Fruit fly (Drosophila melanogaster) whole organism, embryonic: ENCODE results near the gene Gr64d.

Experiments
- Bgb ChIP-seq: fragments of 200-800 bp; sonication (Bioruptor generic); IDR thresholded peaks from 2 replicates; pipeline ENCODE4 v1.3.6; 2022; ENCODE audit warnings: missing biosample characterization, missing genetic modification characterization; ENCODE audit not compliant: partially characterized antibody
- CG11560 ChIP-seq: fragments of 200-800 bp; sonication (Bioruptor generic); IDR thresholded peaks from 3 replicates; pipeline ENCODE4 v1.3.6; 2022; ENCODE audit warnings: missing biosample characterization, missing genetic modification characterization
- CG13424 ChIP-seq: fragments of 200-800 bp; sonication (Bioruptor generic); optimal IDR thresholded peaks from 2 replicates; lab custom pipeline; 2019; ENCODE audit warnings: missing biosample characterization, mild to moderate bottlenecking, missing genetic modification characterization, moderate library complexity
- CG14860 ChIP-seq: fragments of 200-800 bp; sonication (Bioruptor generic); IDR thresholded peaks from 3 replicates; pipeline ENCODE4 v1.3.6; 2022; ENCODE audit warnings: missing biosample characterization, missing genetic modification characterization; ENCODE audit not compliant: partially characterized antibody
- CG14965 ChIP-seq: fragments of 200-800 bp; sonication (Bioruptor generic); optimal IDR thresholded peaks from 2 replicates; lab custom pipeline; 2016; ENCODE audit warnings: missing biosample characterization, missing genetic modification characterization, borderline replicate concordance
- CG16779 ChIP-seq: fragments of 200-800 bp; sonication (Bioruptor generic); IDR thresholded peaks from 2 replicates; pipeline ENCODE4 v1.3.6; 2022; ENCODE audit warnings: missing biosample characterization, missing genetic modification characterization
- CG17361 ChIP-seq: fragments of 200-800 bp; sonication (Bioruptor generic); IDR thresholded peaks from 3 replicates; pipeline ENCODE4 v1.3.6; 2022; ENCODE audit warnings: missing biosample characterization, missing genetic modification characterization
- CG17829 ChIP-seq: fragments of 200-800 bp; optimal IDR thresholded peaks from 2 replicates; lab custom pipeline; 2019; ENCODE audit warnings: missing biosample characterization, mild to moderate bottlenecking, missing genetic modification characterization, moderate library complexity
- CG18262 ChIP-seq: fragments of 200-800 bp; optimal IDR thresholded peaks from 3 replicates; lab custom pipeline; 2019; ENCODE audit warnings: missing biosample characterization, mild to moderate bottlenecking, missing genetic modification characterization, moderate library complexity
- CG2116 ChIP-seq: fragments of 200-800 bp; sonication (Bioruptor generic); optimal IDR thresholded peaks from 3 replicates; lab custom pipeline; 2018; ENCODE audit warnings: missing biosample characterization, mild to moderate bottlenecking, missing genetic modification characterization
- CG2129 ChIP-seq: fragments of 200-800 bp; sonication (Bioruptor generic); IDR thresholded peaks from 2 replicates; pipeline ENCODE4 v1.3.6; 2022; ENCODE audit warnings: missing biosample characterization, missing genetic modification characterization; ENCODE audit not compliant: partially characterized antibody
- CG31388 ChIP-seq: fragments of 200-800 bp; sonication (Bioruptor generic); optimal IDR thresholded peaks from 2 replicates; lab custom pipeline; 2016; ENCODE audit warnings: missing biosample characterization, missing genetic modification characterization
- CG3281 ChIP-seq: fragments of 200-800 bp; sonication (Bioruptor generic); optimal IDR thresholded peaks from 3 replicates; lab custom pipeline; 2017; ENCODE audit warnings: missing biosample characterization, mild to moderate bottlenecking, missing genetic modification characterization
- CG6175 ChIP-seq: fragments of 200-800 bp; sonication (Bioruptor generic); IDR thresholded peaks from 3 replicates; pipeline ENCODE4 v1.3.6; 2022; ENCODE audit warnings: missing biosample characterization, missing genetic modification characterization
- CG7839 ChIP-seq: fragments of 200-800 bp; sonication (Bioruptor generic); optimal IDR thresholded peaks from 3 replicates; lab custom pipeline; 2018; ENCODE audit warnings: missing biosample characterization, mild to moderate bottlenecking, missing genetic modification characterization, moderate library complexity
- CG8924 ChIP-seq: fragments of 200-800 bp; optimal IDR thresholded peaks from 3 replicates; lab custom pipeline; 2019; ENCODE audit warnings: missing biosample characterization, mild to moderate bottlenecking, missing genetic modification characterization, moderate library complexity
- CG9797 ChIP-seq: fragments of 200-800 bp; sonication (Bioruptor generic); optimal IDR thresholded peaks from 3 replicates; lab custom pipeline; 2018; ENCODE audit warnings: missing biosample characterization, mild to moderate bottlenecking, missing genetic modification characterization
- CHES-1-like ChIP-seq: fragments of 200-800 bp; sonication (Bioruptor generic); optimal IDR thresholded peaks from 2 replicates; lab custom pipeline; 2016; ENCODE audit warnings: missing biosample characterization, missing genetic modification characterization
- Chrac-16 ChIP-seq: fragments of 200-800 bp; sonication (Bioruptor generic); optimal IDR thresholded peaks from 3 replicates; lab custom pipeline; 2016; ENCODE audit warnings: missing biosample characterization, missing genetic modification characterization
- E2f1 ChIP-seq: fragments of 200-800 bp; sonication (Bioruptor generic); IDR thresholded peaks from 2 replicates; pipeline ENCODE4 v1.3.6; 2022; ENCODE audit warnings: missing biosample characterization, missing genetic modification characterization
- HLH3B ChIP-seq: fragments of 200-800 bp; sonication (Bioruptor generic); IDR thresholded peaks from 2 replicates; pipeline ENCODE4 v1.3.6; 2022; ENCODE audit warnings: missing biosample characterization, missing genetic modification characterization
- MESR4 ChIP-seq: fragments of 200-800 bp; sonication (Bioruptor generic); optimal IDR thresholded peaks from 2 replicates; lab custom pipeline; 2018; ENCODE audit warnings: missing biosample characterization, mild to moderate bottlenecking, missing genetic modification characterization, moderate library complexity
- NK7.1 ChIP-seq: fragments of 200-800 bp; sonication (Bioruptor generic); optimal IDR thresholded peaks from 3 replicates; lab custom pipeline; 2016; ENCODE audit warnings: missing biosample characterization, missing genetic modification characterization
- Oli ChIP-seq: fragments of 200-800 bp; sonication (Bioruptor generic); optimal IDR thresholded peaks from 2 replicates; lab custom pipeline; 2018; ENCODE audit warnings: missing biosample characterization, mild to moderate bottlenecking, missing genetic modification characterization, moderate library complexity
- Sox102F ChIP-seq: fragments of 200-800 bp; sonication (Bioruptor generic); optimal IDR thresholded peaks from 2 replicates; lab custom pipeline; 2018; ENCODE audit warnings: missing biosample characterization, mild to moderate bottlenecking, missing genetic modification characterization, moderate library complexity
- Xrp1 ChIP-seq: fragments of 200-800 bp; sonication (Bioruptor generic); IDR thresholded peaks from 2 replicates; pipeline ENCODE4 v1.3.6; 2022; ENCODE audit warnings: missing biosample characterization, missing genetic modification characterization
- ase ChIP-seq: fragments of 200-800 bp; sonication (Bioruptor generic); IDR thresholded peaks from 3 replicates; pipeline ENCODE4 v1.3.6; 2022; ENCODE audit warnings: missing biosample characterization, missing genetic modification characterization
- dmrt11E ChIP-seq: fragments of 200-800 bp; sonication (Bioruptor generic); optimal IDR thresholded peaks from 3 replicates; lab custom pipeline; 2018; ENCODE audit warnings: missing biosample characterization, mild to moderate bottlenecking, missing genetic modification characterization, moderate library complexity
- dmrt99B ChIP-seq: fragments of 200-800 bp; sonication (Bioruptor generic); optimal IDR thresholded peaks from 2 replicates; lab custom pipeline; 2018; ENCODE audit warnings: missing biosample characterization, mild to moderate bottlenecking, missing genetic modification characterization, moderate library complexity
- emc ChIP-seq: fragments of 200-800 bp; sonication (Bioruptor generic); optimal IDR thresholded peaks from 2 replicates; lab custom pipeline; 2016; ENCODE audit warnings: missing biosample characterization, missing genetic modification characterization
- ftz-f1 ChIP-seq: fragments of 200-800 bp; sonication (Bioruptor generic); optimal IDR thresholded peaks from 2 replicates; lab custom pipeline; 2016; ENCODE audit warnings: missing biosample characterization, missing genetic modification characterization
- gem ChIP-seq: fragments of 200-800 bp; sonication (Bioruptor generic); optimal IDR thresholded peaks from 2 replicates; lab custom pipeline; 2019; ENCODE audit warnings: missing biosample characterization, mild to moderate bottlenecking, missing genetic modification characterization, moderate library complexity
- grau ChIP-seq: fragments of 200-800 bp; optimal IDR thresholded peaks from 3 replicates; lab custom pipeline; 2019; ENCODE audit warnings: missing biosample characterization, mild to moderate bottlenecking, missing genetic modification characterization, moderate library complexity
- hb ChIP-seq: fragments of 200-800 bp; sonication (Bioruptor generic); IDR thresholded peaks from 3 replicates; pipeline ENCODE4 v1.3.6; 2022; ENCODE audit warnings: missing biosample characterization, missing genetic modification characterization; ENCODE audit not compliant: partially characterized antibody
- hth ChIP-seq: fragments of >200 bp; optimal IDR thresholded peaks from 2 replicates; lab custom pipeline; 2017; ENCODE audit warnings: inconsistent platforms
- knrl ChIP-seq: fragments of 200-800 bp; sonication (Bioruptor generic); IDR thresholded peaks from 3 replicates; pipeline ENCODE4 v1.3.6; 2022; ENCODE audit warnings: missing biosample characterization, missing genetic modification characterization; ENCODE audit not compliant: partially characterized antibody
- nmo ChIP-seq: fragments of 200-800 bp; sonication (Bioruptor generic); optimal IDR thresholded peaks from 2 replicates; lab custom pipeline; 2018; ENCODE audit warnings: missing biosample characterization, mild to moderate bottlenecking, missing genetic modification characterization, moderate library complexity
- phol ChIP-seq: fragments of 200-800 bp; sonication (Bioruptor generic); optimal IDR thresholded peaks from 3 replicates; lab custom pipeline; 2018; ENCODE audit warnings: missing biosample characterization, mild to moderate bottlenecking, missing genetic modification characterization, moderate library complexity
- repo ChIP-seq: fragments of 200-800 bp; sonication (Bioruptor generic); optimal IDR thresholded peaks from 2 replicates; lab custom pipeline; 2016; ENCODE audit warnings: missing biosample characterization, missing genetic modification characterization
- run ChIP-seq: fragments of 200-800 bp; sonication (Bioruptor generic); optimal IDR thresholded peaks from 3 replicates; lab custom pipeline; 2018; ENCODE audit warnings: missing biosample characterization, mild to moderate bottlenecking, missing genetic modification characterization
- sc ChIP-seq, 3 experiments: fragments of >200 bp in 2 of 3; fragments of 200-800 bp in 1 of 3; sonication (Bioruptor generic) in 1 of 3; optimal IDR thresholded peaks; 2 replicates in 2 of 3; 3 replicates in 1 of 3; lab custom pipeline; 2017; ENCODE audit warnings: mild to moderate bottlenecking in 1 of 3, missing biosample characterization in 1 of 3, missing genetic modification characterization in 1 of 3, missing genetic modification reagents in 1 of 3
- schlank ChIP-seq: fragments of 200-800 bp; sonication (Bioruptor generic); optimal IDR thresholded peaks from 2 replicates; lab custom pipeline; 2018; ENCODE audit warnings: missing biosample characterization, mild to moderate bottlenecking, missing genetic modification characterization
- slou ChIP-seq: fragments of 200-800 bp; sonication (Bioruptor generic); optimal IDR thresholded peaks from 3 replicates; lab custom pipeline; 2016; ENCODE audit warnings: missing biosample characterization, missing genetic modification characterization
- tap ChIP-seq: fragments of 200-800 bp; optimal IDR thresholded peaks from 3 replicates; lab custom pipeline; 2019; ENCODE audit warnings: missing biosample characterization, mild to moderate bottlenecking, missing genetic modification characterization, moderate library complexity
- tll ChIP-seq, 2 experiments: fragments of 200-800 bp in 1 of 2; fragments of >200 bp in 1 of 2; sonication (Bioruptor generic) in 1 of 2; optimal IDR thresholded peaks; 2 replicates each; lab custom pipeline; 2017 to 2019; ENCODE audit warnings: missing biosample characterization in 2 of 2, missing genetic modification characterization in 2 of 2, mild to moderate bottlenecking in 1 of 2, moderate library complexity in 1 of 2
- toy ChIP-seq: fragments of 200-800 bp; sonication (Bioruptor generic); IDR thresholded peaks from 2 replicates; pipeline ENCODE4 v1.3.6; 2022; ENCODE audit warnings: missing biosample characterization, missing genetic modification characterization
- unc-4 ChIP-seq: fragments of 200-800 bp; sonication (Bioruptor generic); IDR thresholded peaks from 2 replicates; pipeline ENCODE4 v1.3.6; 2022; ENCODE audit warnings: missing biosample characterization, missing genetic modification characterization; ENCODE audit not compliant: partially characterized antibody
- zen2 ChIP-seq: fragments of 200-800 bp; sonication (Bioruptor generic); IDR thresholded peaks from 3 replicates; pipeline ENCODE4 v1.3.6; 2022; ENCODE audit warnings: missing biosample characterization, missing genetic modification characterization; ENCODE audit not compliant: partially characterized antibody

The Gr64d gene

DNA sequence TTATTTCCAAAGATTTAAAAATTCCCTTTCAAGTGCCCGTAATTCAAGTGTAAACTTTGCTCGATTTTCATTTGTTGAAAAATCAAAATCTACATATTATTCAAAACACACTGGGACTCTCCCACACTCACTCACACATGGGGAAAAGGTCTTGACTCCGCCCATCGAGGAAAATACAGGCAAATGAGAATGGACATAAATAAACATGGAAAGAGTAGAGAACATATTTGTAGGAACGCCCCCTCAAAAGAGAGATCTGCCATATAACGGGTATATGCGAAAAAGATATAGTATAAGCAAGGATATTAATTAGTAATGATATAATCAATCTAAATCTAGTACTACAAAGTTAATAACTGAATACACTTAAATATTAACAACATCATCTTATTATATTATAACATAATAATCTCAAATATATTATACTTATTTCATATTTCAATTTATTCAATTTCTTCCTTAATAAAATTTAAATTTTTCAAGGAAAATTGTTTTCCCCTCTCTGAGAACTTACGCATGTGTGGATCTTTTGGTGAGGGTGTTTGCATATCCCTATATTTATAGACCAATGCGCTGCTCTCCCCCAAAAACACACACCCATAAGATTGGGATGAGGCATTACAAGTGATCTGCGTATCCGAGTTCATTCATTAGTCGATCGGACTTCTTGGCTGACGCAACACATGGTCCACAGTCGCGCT lies 13.5 kb upstream of the Gr64d start, which contains the start of gene FoxL1 (continued):
- peak; percentile 32 for TF ChIP-seq nmo (GFP tag; lab: Kevin White, UChicago)
- TF ChIP-seq phol = peak; percentile 31
- no peak for TF ChIP-seq CG6175 (GFP tag; lab: Robert Waterston, UW)
- TF ChIP-seq dmrt99B (tag; lab: Kevin White, UChicago) = peak; percentile 25
- no peak for TF ChIP-seq CG2129
- TF ChIP-seq toy = no peak
- TF ChIP-seq zen2 = no peak
- TF ChIP-seq Oli (tag; lab: Kevin White, UChicago) = no peak
- TF ChIP-seq CG18262 (tag; lab: Kevin White, UChicago) = peak; percentile 56
- peak; percentile 25 for TF ChIP-seq CG8924 (tag; lab: Kevin White, UChicago)
- no peak for TF ChIP-seq schlank
- peak; percentile 2 for TF ChIP-seq CG7839 (tag; lab: Kevin White, UChicago)
- TF ChIP-seq tap (tag; lab: Kevin White, UChicago) = no peak
- TF ChIP-seq grau (tag; lab: Kevin White, UChicago) = peak; percentile 37
- TF ChIP-seq gem (tag; lab: Kevin White, UChicago) = peak; percentile 33
- peak; percentile 23 for TF ChIP-seq CG13424 (tag; lab: Kevin White, UChicago)
- peak; percentile 39 for TF ChIP-seq CG17829 (tag; lab: Kevin White, UChicago)
- TF ChIP-seq dmrt11E (tag; lab: Kevin White, UChicago) = peak; percentile 10
- TF ChIP-seq NK7.1 (GFP tag; lab: Kevin White, UChicago) = no peak

DNA sequence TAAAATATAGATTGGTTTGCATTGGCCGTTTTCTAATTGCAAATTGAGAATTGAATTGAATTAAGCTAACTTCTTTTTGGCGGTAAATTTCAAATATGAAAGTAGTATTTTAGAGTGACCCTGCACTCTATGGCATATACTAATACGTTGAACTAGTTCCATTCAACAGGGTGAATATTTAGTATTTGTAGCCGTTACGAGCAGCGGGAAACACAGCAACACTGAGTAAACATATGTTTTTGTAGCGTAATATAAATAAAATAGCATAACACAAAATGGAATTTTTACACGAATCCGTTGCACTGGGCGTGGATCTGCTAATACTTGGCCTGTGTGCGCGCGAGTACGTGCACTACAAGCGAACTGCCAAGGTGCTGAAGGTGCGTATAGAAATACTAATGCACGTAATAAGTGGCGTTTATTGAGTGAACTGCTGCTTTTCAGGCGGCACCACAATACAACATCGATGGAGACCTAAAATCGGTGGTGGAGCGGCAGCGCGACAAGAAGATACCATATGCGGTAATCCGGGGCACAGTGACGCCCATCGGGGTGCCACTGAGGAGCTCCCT lies 10.5 kb upstream of the Gr64d start, which contains the start of gene Mul1:
Gene Mul1 (plus strand): TSS at position 198 of the 572 bp plus-strand sequence.
- TF ChIP-seq MESR4 (peak; percentile 54), ftz-f1 (GFP tag; lab: Kevin White, UChicago) (no peak), CG9797 (GFP tag; lab: Kevin White, UChicago) (peak; percentile 78), unc-4 (no peak), emc (no peak), hb (no peak), hth (lab: Kevin White, UChicago) (no peak), CG3281 (GFP tag; lab: Kevin White, UChicago) (no peak), run (tag; lab: Kevin White, UChicago) (no peak), CG2116 (GFP tag; lab: Kevin White, UChicago) (peak; percentile 42), HLH3B (GFP tag; lab: Robert Waterston, UW) (no peak), grau (tag; lab: Kevin White, UChicago) (no peak), Bgb (GFP tag; lab: Robert Waterston, UW) (no peak), Sox102F (GFP tag; lab: Kevin White, UChicago) (no peak), knrl (GFP tag; lab: Robert Waterston, UW) (no peak), slou (GFP tag; lab: Kevin White, UChicago) (no peak), E2f1 (no peak), CG14860 (GFP tag; lab: Robert Waterston, UW) (no peak), Xrp1 (GFP tag; lab: Robert Waterston, UW) (no peak), CG17361 (GFP tag; lab: Robert Waterston, UW) (no peak), CHES-1-like (no peak), CG16779 (GFP tag; lab: Robert Waterston, UW) (no peak), CG31388 (GFP tag; lab: Kevin White, UChicago) (no peak), tll (GFP tag; optimal IDR thresholded peaks at IDR 0.05; lab: Kevin White, UChicago) (no peak), repo (no peak), CG11560 (no peak), sc (optimal IDR thresholded peaks at IDR 0.05; lab: Kevin White, UChicago) (no peak), sc (GFP tag; optimal IDR thresholded peaks at IDR 0.05; lab: Kevin White, UChicago) (no peak), ase (no peak), CG14965 (GFP tag; lab: Kevin White, UChicago) (no peak), Chrac-16 (no peak)
